Worm (Caenorhabditis elegans): Measurements from ENCODE around the gene gar-2.

gar-2 gene

ce11 chrIII:6360114-6360513, 50.9 kb downstream of the gar-2 start:
- TF ChIP-seq tra-1 (GFP tag; IDR thresholded peaks at IDR 0.05): 0 out of 2 replicates have a peak, but pooled peaks have one; percentile 41
- TF ChIP-seq lin-39 (tag; optimal IDR thresholded peaks at IDR 0.05): no peak
- no peak for TF ChIP-seq zfp-2 (tag; optimal IDR thresholded peaks at IDR 0.05)
- TF ChIP-seq nhr-111 (GFP tag; optimal IDR thresholded peaks at IDR 0.05): no peak
- no peak for TF ChIP-seq ces-1 (GFP tag; optimal IDR thresholded peaks at IDR 0.05)
- TF ChIP-seq dmd-9 (GFP tag; IDR thresholded peaks at IDR 0.05): no peak
- no peak for TF ChIP-seq F10B5.3 (tag; optimal IDR thresholded peaks at IDR 0.05)
- peak; percentile 1 for TF ChIP-seq mes-2 (tag; optimal IDR thresholded peaks at IDR 0.05; ENCODE audit: poor library complexity, severe bottlenecking)
- peak; percentile 52 for TF ChIP-seq hlh-30 (tag; optimal IDR thresholded peaks at IDR 0.05; ENCODE audit: insufficient read depth)
- peak in 1 of 2 experiments; percentile 96 for TF ChIP-seq unc-62 (GFP tag; optimal IDR thresholded peaks at IDR 0.05 in 1 of 2)
- no peak for TF ChIP-seq unc-62 (tag; optimal IDR thresholded peaks at IDR 0.05)
- TF ChIP-seq php-3 (GFP tag; IDR thresholded peaks at IDR 0.05): no peak
- no peak for TF ChIP-seq mdt-29 (GFP tag; IDR thresholded peaks at IDR 0.05)
- TF ChIP-seq jun-1 (tag; optimal IDR thresholded peaks at IDR 0.05): no peak
- no peak for TF ChIP-seq daf-19 (GFP tag; conservative IDR thresholded peaks at IDR 0.05)
- TF ChIP-seq dpl-1 (GFP tag; optimal IDR thresholded peaks at IDR 0.05): no peak
- TF ChIP-seq dmd-6 (GFP tag; IDR thresholded peaks at IDR 0.05): peak; percentile 57
- no peak for TF ChIP-seq ceh-28 (tag; optimal IDR thresholded peaks at IDR 0.05)
- TF ChIP-seq D1046.2 (GFP tag; IDR thresholded peaks at IDR 0.05): no peak
- TF ChIP-seq Y48G9A.11 (GFP tag; IDR thresholded peaks at IDR 0.05): no peak
- TF ChIP-seq daf-16 (GFP tag; optimal IDR thresholded peaks at IDR 0.05): no peak
- no peak for TF ChIP-seq daf-16 (tag; optimal IDR thresholded peaks at IDR 0.05)
- no peak for TF ChIP-seq ctbp-1 (GFP tag; IDR thresholded peaks at IDR 0.05)
- TF ChIP-seq snpc-4 (tag; optimal IDR thresholded peaks at IDR 0.05): no peak
- no peak for TF ChIP-seq zag-1 (tag; optimal IDR thresholded peaks at IDR 0.05)
- TF ChIP-seq hmg-1.1 (GFP tag; IDR thresholded peaks at IDR 0.05): no peak
- TF ChIP-seq T26A8.4 (GFP tag; IDR thresholded peaks at IDR 0.05): no peak
- peak in 1 of 2 experiments; percentile 12 for TF ChIP-seq mdl-1 (tag; optimal IDR thresholded peaks at IDR 0.05)
- no peak for TF ChIP-seq nhr-10 (tag; optimal IDR thresholded peaks at IDR 0.05)
- TF ChIP-seq vab-7 (GFP tag; IDR thresholded peaks at IDR 0.05): no peak
- no peak for TF ChIP-seq ceh-62 (tag; optimal IDR thresholded peaks at IDR 0.05)
- no peak for TF ChIP-seq zfp-3 (GFP tag; conservative IDR thresholded peaks at IDR 0.05)
- TF ChIP-seq lsy-2 (tag; optimal IDR thresholded peaks at IDR 0.05): peak in 1 of 2 experiments; percentile 31
- no peak for TF ChIP-seq daf-8 (GFP tag; IDR thresholded peaks at IDR 0.05)
- no peak for TF ChIP-seq lin-15B (tag; optimal IDR thresholded peaks at IDR 0.05)
- no peak for TF ChIP-seq zip-11 (GFP tag; IDR thresholded peaks at IDR 0.05)
- peak; percentile 96 for TF ChIP-seq aha-1 (tag)
- no peak for TF ChIP-seq nhr-41 (GFP tag; IDR thresholded peaks at IDR 0.05)
- TF ChIP-seq nhr-28 (tag; optimal IDR thresholded peaks at IDR 0.05): peak; percentile 35
- no peak for TF ChIP-seq aly-2 (tag; optimal IDR thresholded peaks at IDR 0.05)
- TF ChIP-seq lin-38 (GFP tag; IDR thresholded peaks at IDR 0.05): no peak
- TF ChIP-seq fos-1 (tag; optimal IDR thresholded peaks at IDR 0.05): no peak
- no peak for TF ChIP-seq lim-7 (GFP tag; IDR thresholded peaks at IDR 0.05)
- TF ChIP-seq fkh-10 (GFP tag; optimal IDR thresholded peaks at IDR 0.05): no peak
- TF ChIP-seq saeg-2 (GFP tag; IDR thresholded peaks at IDR 0.05): no peak
- TF ChIP-seq hlh-11 (tag; optimal IDR thresholded peaks at IDR 0.05): peak; percentile 72
- peak; percentile 38 for TF ChIP-seq nhr-76 (tag; optimal IDR thresholded peaks at IDR 0.05)
- TF ChIP-seq cey-2 (tag; optimal IDR thresholded peaks at IDR 0.05; ENCODE audit: borderline replicate concordance, insufficient read depth): no peak
- TF ChIP-seq arid-1 (GFP tag; conservative IDR thresholded peaks at IDR 0.05): no peak
- TF ChIP-seq T20F7.1 (GFP tag; optimal IDR thresholded peaks at IDR 0.05): no peak
- no peak for TF ChIP-seq spr-3 (GFP tag; optimal IDR thresholded peaks at IDR 0.05)
- no peak for TF ChIP-seq nhr-11 (tag; optimal IDR thresholded peaks at IDR 0.05)
- no peak for TF ChIP-seq F44E2.7 (GFP tag; IDR thresholded peaks at IDR 0.05)
